Worm (Caenorhabditis elegans) whole organism, L1 larva: ENCODE measurements around the gene srr-10.
A peak's percentile ranks its signal among the peaks of the same experiment; 100 is the strongest.

Experiments used
- C16A3.4 ChIP-seq: fragments of 150-350 bp; optimal IDR thresholded peaks from 2 replicates; lab custom pipeline; 2014; ENCODE audit warnings: missing biosample characterization, missing genetic modification characterization
- C34B4.2 ChIP-seq: sonication (generic microtip); optimal IDR thresholded peaks from 2 replicates; lab custom pipeline; 2017; ENCODE audit warnings: mild to moderate bottlenecking, missing genetic modification characterization, missing compliant biosample characterization
- F16B12.6 ChIP-seq: fragments of 150-350 bp; optimal IDR thresholded peaks from 2 replicates; lab custom pipeline; 2014; ENCODE audit warnings: missing biosample characterization, missing genetic modification characterization
- alr-1 ChIP-seq: fragments of 200-800 bp; sonication (Bioruptor generic); optimal IDR thresholded peaks from 2 replicates; lab custom pipeline; 2018; ENCODE audit warnings: borderline replicate concordance, mild to moderate bottlenecking, missing genetic modification characterization, missing compliant biosample characterization
- aly-2 ChIP-seq: fragments of 150-350 bp; optimal IDR thresholded peaks from 2 replicates; lab custom pipeline; 2014; ENCODE audit warnings: missing biosample characterization, missing genetic modification characterization
- ceh-63 ChIP-seq: fragments of 200-800 bp; sonication (Bioruptor generic); optimal IDR thresholded peaks from 2 replicates; lab custom pipeline; 2018; ENCODE audit warnings: mild to moderate bottlenecking, missing genetic modification characterization, missing compliant biosample characterization
- ceh-8 ChIP-seq: fragments of 200-800 bp; sonication (Bioruptor generic); optimal IDR thresholded peaks from 2 replicates; lab custom pipeline; 2018; ENCODE audit warnings: mild to moderate bottlenecking, missing genetic modification characterization, moderate library complexity, missing compliant biosample characterization
- ceh-88 ChIP-seq: fragments of 200-800 bp; sonication (Bioruptor generic); IDR thresholded peaks from 2 replicates; pipeline ENCODE4 v1.3.6; 2022; ENCODE audit warnings: missing genetic modification characterization, missing compliant biosample characterization
- ces-1 ChIP-seq: fragments of 150-350 bp; optimal IDR thresholded peaks from 2 replicates; lab custom pipeline; 2014; ENCODE audit warnings: missing biosample characterization, missing genetic modification reagents, missing genetic modification characterization
- dpl-1 ChIP-seq, 3 experiments: fragments of 150-350 bp in 2 of 3; sonication (generic microtip) in 1 of 3; optimal IDR thresholded peaks; 2 replicates each; lab custom pipeline; 2014 to 2017; ENCODE audit warnings: missing biosample characterization in 3 of 3, missing genetic modification characterization in 3 of 3, missing genetic modification reagents in 3 of 3
- egl-13 ChIP-seq: sonication (generic microtip); optimal IDR thresholded peaks from 2 replicates; lab custom pipeline; 2016; ENCODE audit warnings: missing genotype, missing genetic modification reagents, missing genetic modification characterization, missing compliant biosample characterization
- elt-2 ChIP-seq: sonication (generic microtip); optimal IDR thresholded peaks from 2 replicates; lab custom pipeline; 2016; ENCODE audit warnings: missing genetic modification characterization, mild to moderate bottlenecking, inconsistent platforms, missing compliant biosample characterization, missing genetic modification reagents
- elt-3 ChIP-seq, 6 experiments: fragments of 150-350 bp in 1 of 6; sonication (generic microtip); optimal IDR thresholded peaks; 2 replicates each; lab custom pipeline; 2017 to 2018; ENCODE audit warnings: missing biosample characterization in 6 of 6, missing genetic modification characterization in 6 of 6, inconsistent platforms in 1 of 6
- fkh-10 ChIP-seq: sonication (generic microtip); optimal IDR thresholded peaks from 2 replicates; lab custom pipeline; 2017; ENCODE audit warnings: missing biosample characterization, missing genetic modification reagents, missing genetic modification characterization
- fkh-4 ChIP-seq: sonication (generic microtip); optimal IDR thresholded peaks from 2 replicates; lab custom pipeline; 2016; ENCODE audit warnings: missing compliant biosample characterization, missing genetic modification characterization, borderline replicate concordance
- fkh-8 ChIP-seq: sonication (generic microtip); optimal IDR thresholded peaks from 2 replicates; lab custom pipeline; 2016; ENCODE audit warnings: mild to moderate bottlenecking, missing genetic modification characterization, missing compliant biosample characterization
- hlh-4 ChIP-seq: sonication (generic microtip); optimal IDR thresholded peaks from 2 replicates; lab custom pipeline; 2016; ENCODE audit warnings: mild to moderate bottlenecking, missing genetic modification characterization, missing compliant biosample characterization
- hpl-2 ChIP-seq: fragments of 150-350 bp; optimal IDR thresholded peaks from 2 replicates; lab custom pipeline; 2014; ENCODE audit warnings: missing biosample characterization, missing genetic modification reagents, missing genetic modification characterization
- isw-1 ChIP-seq: fragments of 200-800 bp; sonication (Bioruptor generic); IDR thresholded peaks from 2 replicates; pipeline ENCODE4 v1.3.6; 2022; ENCODE audit warnings: missing genetic modification characterization, missing compliant biosample characterization
- lin-13 ChIP-seq: fragments of 150-350 bp; optimal IDR thresholded peaks from 2 replicates; lab custom pipeline; 2014; ENCODE audit warnings: missing biosample characterization, missing genetic modification reagents, missing genetic modification characterization
- lin-14 ChIP-seq: fragments of 200-800 bp; sonication (Bioruptor generic); optimal IDR thresholded peaks from 2 replicates; lab custom pipeline; 2018; ENCODE audit warnings: mild to moderate bottlenecking, missing genetic modification characterization, moderate library complexity, missing compliant biosample characterization
- lin-15B ChIP-seq: fragments of 150-350 bp; sonication (generic microtip); optimal IDR thresholded peaks from 3 replicates; lab custom pipeline; 2014; ENCODE audit warnings: missing biosample characterization, missing genetic modification characterization
- lin-35 ChIP-seq, 2 experiments: fragments of 150-350 bp; optimal IDR thresholded peaks; 2 replicates each; lab custom pipeline; 2014; ENCODE audit warnings: missing biosample characterization in 2 of 2, missing genetic modification characterization in 2 of 2, missing genetic modification reagents in 2 of 2
- mdl-1 ChIP-seq, 2 experiments: fragments of 150-350 bp; optimal IDR thresholded peaks; 2 replicates each; lab custom pipeline; 2014 to 2017; ENCODE audit warnings: missing biosample characterization in 2 of 2, missing genetic modification characterization in 2 of 2, inconsistent platforms in 1 of 2
- mef-2 ChIP-seq: fragments of 150-350 bp; optimal IDR thresholded peaks from 2 replicates; lab custom pipeline; 2014; ENCODE audit warnings: missing biosample characterization, missing genetic modification characterization
- nhr-11 ChIP-seq: fragments of 150-350 bp; optimal IDR thresholded peaks from 2 replicates; lab custom pipeline; 2014; ENCODE audit warnings: missing biosample characterization, missing genetic modification characterization
- nhr-12 ChIP-seq: sonication (generic microtip); optimal IDR thresholded peaks from 2 replicates; lab custom pipeline; 2017; ENCODE audit warnings: missing biosample characterization, missing genetic modification characterization
- nhr-19 ChIP-seq: fragments of 200-800 bp; sonication (Bioruptor generic); conservative IDR thresholded peaks from 2 replicates; pipeline ENCODE4 v1.3.6; 2022; ENCODE audit warnings: missing genetic modification characterization, missing compliant biosample characterization
- nhr-20 ChIP-seq: sonication (generic microtip); optimal IDR thresholded peaks from 2 replicates; lab custom pipeline; 2016; ENCODE audit warnings: mild to moderate bottlenecking, missing genetic modification characterization, missing compliant biosample characterization
- nhr-237 ChIP-seq: fragments of 150-350 bp; optimal IDR thresholded peaks from 2 replicates; lab custom pipeline; 2014; ENCODE audit warnings: missing biosample characterization, missing genetic modification characterization
- nhr-28 ChIP-seq: fragments of 150-350 bp; optimal IDR thresholded peaks from 2 replicates; lab custom pipeline; 2014; ENCODE audit warnings: missing biosample characterization, missing genetic modification characterization
- nhr-47 ChIP-seq: sonication (generic microtip); optimal IDR thresholded peaks from 2 replicates; lab custom pipeline; 2016; ENCODE audit warnings: mild to moderate bottlenecking, missing genetic modification characterization, moderate library complexity, missing compliant biosample characterization
- nhr-71 ChIP-seq: sonication (generic microtip); optimal IDR thresholded peaks from 2 replicates; lab custom pipeline; 2016; ENCODE audit warnings: mild to moderate bottlenecking, missing genetic modification characterization, moderate library complexity, missing compliant biosample characterization
- nhr-76 ChIP-seq: sonication (generic microtip); optimal IDR thresholded peaks from 2 replicates; lab custom pipeline; 2017; ENCODE audit warnings: missing biosample characterization, missing genetic modification characterization
- nhr-84 ChIP-seq: sonication (generic microtip); optimal IDR thresholded peaks from 2 replicates; lab custom pipeline; 2017; ENCODE audit warnings: missing biosample characterization, missing genetic modification characterization
- nhr-85 ChIP-seq: sonication (generic microtip); peaks from one replicate; lab custom pipeline; 2016; ENCODE audit warnings: missing genetic modification characterization, inconsistent platforms, missing compliant biosample characterization
- nhr-90 ChIP-seq: sonication (generic microtip); optimal IDR thresholded peaks from 2 replicates; lab custom pipeline; 2016; ENCODE audit warnings: mild to moderate bottlenecking, missing genetic modification characterization, missing compliant biosample characterization; ENCODE audit not compliant: poor library complexity
- rnt-1 ChIP-seq: sonication (generic microtip); optimal IDR thresholded peaks from 2 replicates; lab custom pipeline; 2016; ENCODE audit warnings: mild to moderate bottlenecking, missing genetic modification characterization, moderate library complexity, missing compliant biosample characterization
- snpc-4 ChIP-seq: fragments of 150-350 bp; optimal IDR thresholded peaks from 2 replicates; lab custom pipeline; 2014; ENCODE audit warnings: missing biosample characterization, missing genetic modification characterization
- sptf-1 ChIP-seq: fragments of 150-350 bp; optimal IDR thresholded peaks from 2 replicates; lab custom pipeline; 2014; ENCODE audit warnings: missing biosample characterization, missing genetic modification characterization
- swsn-7 ChIP-seq: sonication (generic microtip); optimal IDR thresholded peaks from 2 replicates; lab custom pipeline; 2016; ENCODE audit warnings: missing genetic modification characterization, missing compliant biosample characterization
- tlp-1 ChIP-seq: fragments of 150-350 bp; optimal IDR thresholded peaks from 2 replicates; lab custom pipeline; 2014; ENCODE audit warnings: missing biosample characterization, missing genetic modification characterization
- unc-130 ChIP-seq: fragments of 150-350 bp; optimal IDR thresholded peaks from 2 replicates; lab custom pipeline; 2017; ENCODE audit warnings: missing biosample characterization, missing genetic modification characterization, inconsistent platforms
- unc-98 ChIP-seq: fragments of 200-800 bp; sonication (Bioruptor generic); IDR thresholded peaks from 2 replicates; pipeline ENCODE4 v1.3.6; 2022; ENCODE audit warnings: missing genetic modification characterization, missing compliant biosample characterization
- vab-15 ChIP-seq: sonication (generic microtip); optimal IDR thresholded peaks from 2 replicates; lab custom pipeline; 2017; ENCODE audit warnings: missing genotype, mild to moderate bottlenecking, missing genetic modification characterization, missing compliant biosample characterization
- xbp-1 ChIP-seq: sonication (generic microtip); optimal IDR thresholded peaks from 2 replicates; lab custom pipeline; 2016; ENCODE audit warnings: missing genetic modification characterization, missing compliant biosample characterization
- zag-1 ChIP-seq: fragments of 150-350 bp; optimal IDR thresholded peaks from 2 replicates; lab custom pipeline; 2014; ENCODE audit warnings: missing biosample characterization, missing genetic modification characterization
- ztf-11 ChIP-seq, 2 experiments: sonication (generic microtip); optimal IDR thresholded peaks; 2 replicates each; lab custom pipeline; 2016 to 2017; ENCODE audit warnings: missing genetic modification characterization in 2 of 2, missing biosample characterization in 1 of 2, missing compliant biosample characterization in 1 of 2
- ztf-4 ChIP-seq: fragments of 150-350 bp; optimal IDR thresholded peaks from 2 replicates; lab custom pipeline; 2014; ENCODE audit warnings: missing biosample characterization, missing genetic modification characterization

The srr-10 gene

ce11 chrV:7754557-7754956 is 19.1 kb downstream of the srr-10 start, which contains the start of gene T05B11.4:
Gene T05B11.4, minus strand, starts transcription at chrV:7754657.
- TF ChIP-seq ceh-8 (GFP tag; lab: Kevin White, UChicago) (no peak), sptf-1 (tag; lab: Kevin White, UChicago) (no peak), lin-35 (GFP tag; optimal IDR thresholded peaks at IDR 0.05; lab: Kevin White, UChicago) (no peak), lin-13 (GFP tag; lab: Kevin White, UChicago) (no peak), snpc-4 (tag; lab: Kevin White, UChicago) (no peak), ceh-63 (no peak), hpl-2 (no peak), rnt-1 (tag; lab: Kevin White, UChicago) (no peak), ztf-11 (tag; optimal IDR thresholded peaks at IDR 0.05; lab: Kevin White, UChicago) (no peak), isw-1 (GFP tag; lab: Robert Waterston, UW) (no peak), nhr-47 (tag; lab: Kevin White, UChicago) (no peak)
- TF ChIP-seq, all 84 proteins: peak for 0

- TF ChIP-seq swsn-7 (tag; lab: Kevin White, UChicago) (no peak), ztf-4 (tag; lab: Kevin White, UChicago) (no peak), mdl-1 (tag; optimal IDR thresholded peaks at IDR 0.05; lab: Kevin White, UChicago) (no peak), elt-2 (tag; lab: Kevin White, UChicago) (peak; percentile 38), mef-2 (tag; lab: Kevin White, UChicago) (no peak)
Observed at ce11 chrV:7755991-7756390, 20.6 kb downstream of the srr-10 start.

- TF ChIP-seq nhr-76 (no peak), lin-14 (GFP tag; lab: Kevin White, UChicago) (peak; percentile 97), rnt-1 (tag; lab: Kevin White, UChicago) (peak; percentile 61), ceh-8 (GFP tag; lab: Kevin White, UChicago) (no peak), hlh-4 (tag; lab: Kevin White, UChicago) (no peak), nhr-237 (tag; lab: Kevin White, UChicago) (no peak), alr-1 (no peak), ceh-63 (no peak), egl-13 (tag; lab: Kevin White, UChicago) (peak; percentile 18), nhr-85 (tag; lab: Kevin White, UChicago) (peak; percentile 91), fkh-10 (GFP tag; lab: Kevin White, UChicago) (peak; percentile 24), unc-98 (GFP tag; lab: Robert Waterston, UW) (no peak), swsn-7 (tag; lab: Kevin White, UChicago) (peak; percentile 39), nhr-71 (tag; lab: Kevin White, UChicago) (peak; percentile 86), C34B4.2 (no peak), nhr-84 (tag; lab: Kevin White, UChicago) (no peak), aly-2 (tag; lab: Kevin White, UChicago) (no peak), xbp-1 (tag; lab: Kevin White, UChicago) (peak; percentile 45), lin-35 (GFP tag; optimal IDR thresholded peaks at IDR 0.05; lab: Kevin White, UChicago) (peak; percentile 50 to 72), tlp-1 (tag; lab: Kevin White, UChicago) (no peak), nhr-19 (peak; percentile 58), elt-3 (tag; optimal IDR thresholded peaks at IDR 0.05; lab: Kevin White, UChicago) (peak in 3 of 6 experiments; percentile 7 to 61 (median 26)), unc-130 (tag; lab: Kevin White, UChicago) (peak; percentile 44), dpl-1 (GFP tag; optimal IDR thresholded peaks at IDR 0.05; lab: Kevin White, UChicago) (peak; percentile 31 to 59 (median 53)), C16A3.4 (tag; lab: Kevin White, UChicago) (peak; percentile 20), ceh-88 (peak; percentile 49; the same call in 1 of the 2 replicates), F16B12.6 (no peak), fkh-8 (tag; lab: Kevin White, UChicago) (no peak), fkh-4 (tag; lab: Kevin White, UChicago) (no peak), ces-1 (GFP tag; lab: Kevin White, UChicago) (no peak), nhr-90 (tag; lab: Kevin White, UChicago) (no peak), nhr-11 (tag; lab: Kevin White, UChicago) (no peak), isw-1 (GFP tag; lab: Robert Waterston, UW) (peak; percentile 19; the same call in 1 of the 2 replicates), nhr-28 (tag; lab: Kevin White, UChicago) (no peak), zag-1 (peak; percentile 13), lin-15B (no peak), nhr-20 (tag; lab: Kevin White, UChicago) (peak; percentile 84), vab-15 (tag; lab: Kevin White, UChicago) (peak; percentile 72), nhr-12 (tag; lab: Kevin White, UChicago) (no peak)
Observed at ce11 chrV:7759270-7759669, 23.9 kb downstream of the srr-10 start.
